Worm (Caenorhabditis elegans) whole organism, L4/young adult: ENCODE measurements around the gene clec-243.

ENCODE experiments used
- W03F9.2 ChIP-seq: fragments of 150-350 bp; optimal IDR thresholded peaks from 2 replicates; lab custom pipeline; 2014; ENCODE audit warnings: missing biosample characterization, missing genetic modification characterization
- dao-5 ChIP-seq: sonication (generic microtip); optimal IDR thresholded peaks from 2 replicates; lab custom pipeline; 2016; ENCODE audit warnings: missing genotype, missing genetic modification characterization, moderate library complexity, missing compliant biosample characterization
- him-1 ChIP-seq: sonication (generic microtip); optimal IDR thresholded peaks from 2 replicates; lab custom pipeline; 2016; ENCODE audit warnings: missing genotype, missing genetic modification reagents, missing genetic modification characterization, missing compliant biosample characterization

DNA sequence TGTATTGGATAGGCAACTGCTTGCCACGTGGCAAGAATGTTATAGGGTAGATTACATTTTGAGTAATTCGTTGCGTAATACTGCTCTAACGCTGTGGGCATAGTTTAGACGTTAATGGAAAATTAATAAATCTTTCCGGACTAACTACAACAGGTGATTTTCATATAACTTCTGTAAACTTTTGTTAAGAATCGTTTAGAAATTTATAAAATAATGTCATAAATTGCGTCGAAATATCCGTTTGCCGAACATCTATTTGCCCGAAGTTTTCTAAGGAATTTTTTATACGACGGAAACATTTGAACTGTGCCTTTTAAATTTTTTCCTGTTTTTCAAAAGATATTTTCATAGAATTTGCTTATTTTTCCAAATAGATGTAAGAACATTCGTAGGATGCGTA lies 22.7 kb downstream of the clec-243 start, which contains the start of gene srh-112:
- no peak for TF ChIP-seq W03F9.2
- no peak for TF ChIP-seq him-1
- no peak for TF ChIP-seq dao-5 (tag; lab: Kevin White, UChicago)
